Worm (Caenorhabditis elegans) whole organism, L1 larva: ENCODE results near the gene clec-52.

ENCODE experiments used
- C34B4.2 ChIP-seq: sonication (generic microtip); optimal IDR thresholded peaks from 2 replicates; lab custom pipeline; 2017; ENCODE audit warnings: mild to moderate bottlenecking, missing genetic modification characterization, missing compliant biosample characterization
- Y116A8C.19 ChIP-seq: sonication (generic microtip); optimal IDR thresholded peaks from 2 replicates; lab custom pipeline; 2016; ENCODE audit warnings: missing compliant biosample characterization, missing genetic modification characterization, borderline replicate concordance
- aha-1 ChIP-seq: fragments of 150-350 bp; optimal IDR thresholded peaks from 2 replicates; lab custom pipeline; 2014; ENCODE audit warnings: missing biosample characterization, missing genetic modification characterization
- aly-2 ChIP-seq: fragments of 150-350 bp; optimal IDR thresholded peaks from 2 replicates; lab custom pipeline; 2014; ENCODE audit warnings: missing biosample characterization, missing genetic modification characterization
- blmp-1 ChIP-seq: fragments of 150-350 bp; optimal IDR thresholded peaks from 2 replicates; lab custom pipeline; 2014; ENCODE audit warnings: missing biosample characterization, missing genetic modification characterization
- ceh-88 ChIP-seq: fragments of 200-800 bp; sonication (Bioruptor generic); IDR thresholded peaks from 2 replicates; pipeline ENCODE4 v1.3.6; 2022; ENCODE audit warnings: missing genetic modification characterization, missing compliant biosample characterization
- dsc-1 ChIP-seq: sonication (generic microtip); optimal IDR thresholded peaks from 2 replicates; lab custom pipeline; 2016; ENCODE audit warnings: mild to moderate bottlenecking, missing genetic modification characterization, missing compliant biosample characterization
- efl-3 ChIP-seq: fragments of 200-800 bp; sonication (Bioruptor generic); optimal IDR thresholded peaks from 2 replicates; lab custom pipeline; 2018; ENCODE audit warnings: mild to moderate bottlenecking, missing genetic modification characterization, missing compliant biosample characterization
- elt-2 ChIP-seq: sonication (generic microtip); optimal IDR thresholded peaks from 2 replicates; lab custom pipeline; 2016; ENCODE audit warnings: missing genetic modification characterization, mild to moderate bottlenecking, inconsistent platforms, missing compliant biosample characterization, missing genetic modification reagents
- fkh-4 ChIP-seq: sonication (generic microtip); optimal IDR thresholded peaks from 2 replicates; lab custom pipeline; 2016; ENCODE audit warnings: missing compliant biosample characterization, missing genetic modification characterization, borderline replicate concordance
- fkh-8 ChIP-seq: sonication (generic microtip); optimal IDR thresholded peaks from 2 replicates; lab custom pipeline; 2016; ENCODE audit warnings: mild to moderate bottlenecking, missing genetic modification characterization, missing compliant biosample characterization
- irx-1 ChIP-seq: sonication (generic microtip); optimal IDR thresholded peaks from 2 replicates; lab custom pipeline; 2016; ENCODE audit warnings: missing genetic modification characterization, missing compliant biosample characterization
- lin-14 ChIP-seq: fragments of 200-800 bp; sonication (Bioruptor generic); optimal IDR thresholded peaks from 2 replicates; lab custom pipeline; 2018; ENCODE audit warnings: mild to moderate bottlenecking, missing genetic modification characterization, moderate library complexity, missing compliant biosample characterization
- lin-35 ChIP-seq, 2 experiments: fragments of 150-350 bp; optimal IDR thresholded peaks; 2 replicates each; lab custom pipeline; 2014; ENCODE audit warnings: missing biosample characterization in 2 of 2, missing genetic modification characterization in 2 of 2, missing genetic modification reagents in 2 of 2
- lin-39 ChIP-seq: fragments of 150-350 bp; optimal IDR thresholded peaks from 2 replicates; lab custom pipeline; 2014; ENCODE audit warnings: missing biosample characterization, missing genetic modification reagents, missing genetic modification characterization
- lir-3 ChIP-seq: sonication (generic microtip); optimal IDR thresholded peaks from 2 replicates; lab custom pipeline; 2016; ENCODE audit warnings: mild to moderate bottlenecking, missing genetic modification characterization, moderate library complexity, missing compliant biosample characterization; ENCODE audit not compliant: poor library complexity
- mab-9 ChIP-seq: fragments of 200-800 bp; sonication (Bioruptor generic); IDR thresholded peaks from 2 replicates; pipeline ENCODE4 v1.3.6; 2022; ENCODE audit warnings: missing genetic modification reagents, missing genetic modification characterization, missing compliant biosample characterization
- mef-2 ChIP-seq: fragments of 150-350 bp; optimal IDR thresholded peaks from 2 replicates; lab custom pipeline; 2014; ENCODE audit warnings: missing biosample characterization, missing genetic modification characterization
- mep-1 ChIP-seq: fragments of 150-350 bp; optimal IDR thresholded peaks from 2 replicates; lab custom pipeline; 2014; ENCODE audit warnings: missing biosample characterization, missing genetic modification characterization
- nhr-11 ChIP-seq: fragments of 150-350 bp; optimal IDR thresholded peaks from 2 replicates; lab custom pipeline; 2014; ENCODE audit warnings: missing biosample characterization, missing genetic modification characterization
- nhr-12 ChIP-seq: sonication (generic microtip); optimal IDR thresholded peaks from 2 replicates; lab custom pipeline; 2017; ENCODE audit warnings: missing biosample characterization, missing genetic modification characterization
- nhr-76 ChIP-seq: sonication (generic microtip); optimal IDR thresholded peaks from 2 replicates; lab custom pipeline; 2017; ENCODE audit warnings: missing biosample characterization, missing genetic modification characterization
- nhr-77 ChIP-seq: fragments of 150-350 bp; optimal IDR thresholded peaks from 2 replicates; lab custom pipeline; 2014; ENCODE audit warnings: missing biosample characterization, missing genetic modification characterization
- pqm-1 ChIP-seq: sonication (generic microtip); optimal IDR thresholded peaks from 3 replicates; lab custom pipeline; 2017; ENCODE audit warnings: missing biosample characterization, missing genetic modification characterization
- skn-1 ChIP-seq: fragments of 150-350 bp; optimal IDR thresholded peaks from 2 replicates; lab custom pipeline; 2014; ENCODE audit warnings: missing biosample characterization, missing genetic modification characterization
- snpc-4 ChIP-seq: fragments of 150-350 bp; optimal IDR thresholded peaks from 2 replicates; lab custom pipeline; 2014; ENCODE audit warnings: missing biosample characterization, missing genetic modification characterization
- snu-23 ChIP-seq: sonication (generic microtip); optimal IDR thresholded peaks from 2 replicates; lab custom pipeline; 2016; ENCODE audit warnings: missing genetic modification characterization, missing compliant biosample characterization
- sox-4 ChIP-seq: sonication (generic microtip); optimal IDR thresholded peaks from 2 replicates; lab custom pipeline; 2016; ENCODE audit warnings: missing genetic modification characterization, missing compliant biosample characterization
- tbx-2 ChIP-seq: sonication (generic microtip); optimal IDR thresholded peaks from 2 replicates; lab custom pipeline; 2016; ENCODE audit warnings: missing genetic modification characterization, missing compliant biosample characterization
- tlp-1 ChIP-seq: fragments of 150-350 bp; optimal IDR thresholded peaks from 2 replicates; lab custom pipeline; 2014; ENCODE audit warnings: missing biosample characterization, missing genetic modification characterization
- unc-130 ChIP-seq: fragments of 150-350 bp; optimal IDR thresholded peaks from 2 replicates; lab custom pipeline; 2017; ENCODE audit warnings: missing biosample characterization, missing genetic modification characterization, inconsistent platforms
- vab-15 ChIP-seq: sonication (generic microtip); optimal IDR thresholded peaks from 2 replicates; lab custom pipeline; 2017; ENCODE audit warnings: missing genotype, mild to moderate bottlenecking, missing genetic modification characterization, missing compliant biosample characterization
- xbp-1 ChIP-seq: sonication (generic microtip); optimal IDR thresholded peaks from 2 replicates; lab custom pipeline; 2016; ENCODE audit warnings: missing genetic modification characterization, missing compliant biosample characterization
- zag-1 ChIP-seq: fragments of 150-350 bp; optimal IDR thresholded peaks from 2 replicates; lab custom pipeline; 2014; ENCODE audit warnings: missing biosample characterization, missing genetic modification characterization

Gene clec-52

DNA sequence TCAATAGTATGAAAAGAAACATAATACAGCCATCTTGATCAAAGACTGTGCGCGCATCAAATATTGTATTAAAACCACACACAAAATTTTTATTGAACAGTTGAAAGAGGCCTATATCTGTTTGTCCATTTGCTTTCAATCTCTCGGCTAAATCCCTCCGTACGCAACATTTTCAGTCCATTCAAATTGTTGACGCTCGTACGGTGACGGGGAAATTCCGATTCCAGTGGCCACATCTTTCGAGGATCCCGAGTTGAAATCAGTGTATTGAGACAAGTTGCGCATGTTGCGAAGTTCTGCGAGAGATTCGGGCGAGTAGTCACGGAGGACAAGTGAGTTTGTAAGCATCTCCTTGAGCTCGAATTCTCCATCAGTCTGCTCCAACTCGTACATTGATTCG lies 4.0 kb downstream of the clec-52 start:
- no peak for TF ChIP-seq aly-2 (tag; lab: Kevin White, UChicago)
- no peak for TF ChIP-seq snpc-4 (tag; lab: Kevin White, UChicago)
- no peak for TF ChIP-seq fkh-8
- TF ChIP-seq mep-1 (tag; lab: Kevin White, UChicago), result no peak
- TF ChIP-seq skn-1 (tag; lab: Kevin White, UChicago), result no peak
- no peak for TF ChIP-seq xbp-1 (tag; lab: Kevin White, UChicago)
- no peak for TF ChIP-seq blmp-1 (tag; lab: Kevin White, UChicago)
- no peak for TF ChIP-seq mab-9 (GFP tag; lab: Robert Waterston, UW)
- TF ChIP-seq dsc-1 (tag; lab: Kevin White, UChicago), result no peak
- no peak for TF ChIP-seq lir-3 (tag; lab: Kevin White, UChicago)
- TF ChIP-seq, all 84 proteins: peak for 0

DNA sequence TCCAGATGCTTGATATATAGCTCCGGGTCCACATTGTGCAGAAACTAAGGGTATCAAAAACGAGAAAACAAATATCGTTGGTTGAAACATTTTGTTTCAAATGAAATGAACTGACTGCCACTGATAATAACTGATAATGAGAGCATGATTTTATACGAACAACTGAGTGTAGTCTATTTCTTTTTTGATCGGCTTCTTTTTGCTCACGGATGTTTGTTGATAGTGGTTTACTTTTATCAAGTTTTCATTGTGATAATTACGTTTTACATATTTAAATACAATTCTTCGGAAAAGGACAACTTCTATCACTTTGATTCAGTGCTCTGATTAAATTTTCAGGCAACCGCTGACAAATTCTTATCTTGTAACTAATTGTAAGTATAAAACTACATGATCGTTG lies 4.9 kb downstream of the clec-52 start, which contains the start of gene clec-51:
clec-51 (minus strand) TSS at position 114 of the 400 bp plus-strand sequence.
- TF ChIP-seq elt-2 (tag; lab: Kevin White, UChicago) (peak; percentile 92), lin-14 (GFP tag; lab: Kevin White, UChicago) (no peak), sox-4 (no peak), ceh-88 (GFP tag; lab: Robert Waterston, UW) (no peak), pqm-1 (tag; lab: Kevin White, UChicago) (no peak), nhr-77 (no peak)

DNA sequence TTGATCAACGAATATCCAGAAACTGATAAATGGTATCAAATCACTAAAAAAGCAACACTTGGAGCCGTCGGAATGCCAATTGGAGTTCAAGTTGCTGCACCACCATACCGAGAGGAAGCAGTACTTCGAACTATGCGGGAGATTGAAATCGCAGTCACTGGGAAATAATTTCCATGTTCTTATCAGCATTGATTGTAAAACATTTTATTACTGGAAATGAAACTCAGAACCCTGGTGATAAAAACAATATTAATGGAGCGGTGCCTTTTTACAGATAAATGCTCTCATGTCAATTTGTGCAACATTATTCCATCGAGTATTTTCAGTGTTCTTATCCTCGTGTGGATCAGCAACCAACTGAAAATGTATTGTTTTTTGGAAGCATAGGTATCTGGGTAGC lies 6.8 kb downstream of the clec-52 start:
- TF ChIP-seq fkh-4 (no peak), elt-2 (tag; lab: Kevin White, UChicago) (peak; percentile 37), tlp-1 (peak; percentile 9)

DNA sequence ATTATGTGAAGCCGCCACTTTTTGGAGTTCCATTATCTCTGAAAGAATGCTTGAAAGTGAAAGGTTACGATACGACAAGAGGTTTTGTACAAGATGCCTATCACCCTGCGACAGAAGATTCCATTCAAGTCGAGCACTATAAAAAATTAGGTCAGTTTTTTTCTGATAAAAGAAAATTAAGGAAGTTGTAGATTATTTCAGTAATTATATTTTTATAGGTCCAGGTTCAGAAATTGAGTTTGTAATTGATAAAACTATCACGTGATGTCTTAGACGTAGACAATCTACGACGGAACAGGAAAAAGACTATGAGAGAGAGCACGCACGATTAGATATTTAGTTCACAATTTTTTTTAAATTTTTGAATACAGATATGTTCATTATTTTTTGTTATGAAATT lies 8.6 kb downstream of the clec-52 start:
- TF ChIP-seq aha-1 (tag; lab: Kevin White, UChicago), result no peak
- no peak for TF ChIP-seq mef-2
- peak; percentile 61 for TF ChIP-seq elt-2 (tag; lab: Kevin White, UChicago)
- TF ChIP-seq Y116A8C.19 (tag; lab: Kevin White, UChicago), result no peak
- no peak for TF ChIP-seq aly-2 (tag; lab: Kevin White, UChicago)

ce11 chrIV:8159087-8159486 lies 9.5 kb downstream of the clec-52 start, which contains the start of gene faah-1:
faah-1 (plus strand) TSS chrIV:8159387.
- TF ChIP-seq lin-35 (GFP tag; optimal IDR thresholded peaks at IDR 0.05; lab: Kevin White, UChicago) (no peak), nhr-12 (tag; lab: Kevin White, UChicago) (no peak), C34B4.2 (no peak), snpc-4 (tag; lab: Kevin White, UChicago) (no peak), unc-130 (no peak), efl-3 (GFP tag; lab: Kevin White, UChicago) (no peak), elt-2 (tag; lab: Kevin White, UChicago) (no peak), xbp-1 (tag; lab: Kevin White, UChicago) (no peak), vab-15 (no peak), tbx-2 (tag; lab: Kevin White, UChicago) (no peak), nhr-11 (tag; lab: Kevin White, UChicago) (no peak), lin-39 (tag; lab: Kevin White, UChicago) (no peak), snu-23 (no peak)
- TF ChIP-seq, all 84 proteins: peak for 0

ce11 chrIV:8157161-8157560 lies 11.4 kb downstream of the clec-52 start, which contains the start of gene B0218.5:
B0218.5 (minus strand) TSS chrIV:8157261.
- no peak for TF ChIP-seq tlp-1
- TF ChIP-seq, all 84 proteins: peak for 0

ce11 chrIV:8154966-8155365 lies 13.6 kb downstream of the clec-52 start:
- TF ChIP-seq nhr-76 (tag; lab: Kevin White, UChicago) (no peak), efl-3 (GFP tag; lab: Kevin White, UChicago) (no peak), tlp-1 (no peak), blmp-1 (tag; lab: Kevin White, UChicago) (no peak), zag-1 (tag; lab: Kevin White, UChicago) (no peak), irx-1 (tag; lab: Kevin White, UChicago) (no peak), pqm-1 (tag; lab: Kevin White, UChicago) (no peak), lir-3 (tag; lab: Kevin White, UChicago) (no peak), snu-23 (no peak)
